Fruit fly (Drosophila melanogaster) whole organism, prepupa: ENCODE results near the gene CG42538.

Experiments used
- Blimp-1 ChIP-seq: fragments of 200-800 bp; sonication (Bioruptor generic); optimal IDR thresholded peaks from 3 replicates; lab custom pipeline; 2017; ENCODE audit warnings: missing biosample characterization, missing genetic modification characterization, mild to moderate bottlenecking, moderate library complexity, missing genetic modification reagents
- CG10631 ChIP-seq: fragments of 200-800 bp; sonication (Bioruptor generic); optimal IDR thresholded peaks from 2 replicates; lab custom pipeline; 2016; ENCODE audit warnings: missing biosample characterization, missing genetic modification characterization
- CG10669 ChIP-seq: fragments of 200-800 bp; sonication (Bioruptor generic); optimal IDR thresholded peaks from 3 replicates; lab custom pipeline; 2018; ENCODE audit warnings: missing biosample characterization, mild to moderate bottlenecking, missing genetic modification characterization, moderate library complexity
- CG11294 ChIP-seq: fragments of 200-800 bp; sonication (Bioruptor generic); IDR thresholded peaks from 2 replicates; pipeline ENCODE4 v1.3.6; 2022; ENCODE audit warnings: missing biosample characterization, missing genetic modification characterization
- CG11762 ChIP-seq: fragments of 200-800 bp; sonication (Bioruptor generic); optimal IDR thresholded peaks from 3 replicates; lab custom pipeline; 2016; ENCODE audit warnings: missing biosample characterization, missing genetic modification characterization; ENCODE audit not compliant: insufficient read depth
- CG11902 ChIP-seq: fragments of 200-800 bp; sonication (Bioruptor generic); optimal IDR thresholded peaks from 3 replicates; lab custom pipeline; 2016; ENCODE audit warnings: missing biosample characterization, missing genetic modification characterization
- CG16779 ChIP-seq: fragments of 200-800 bp; sonication (Bioruptor generic); optimal IDR thresholded peaks from 3 replicates; lab custom pipeline; 2017; ENCODE audit warnings: missing biosample characterization, mild to moderate bottlenecking, missing genetic modification characterization
- CG3032 ChIP-seq: fragments of 200-800 bp; optimal IDR thresholded peaks from 2 replicates; lab custom pipeline; 2019; ENCODE audit warnings: missing biosample characterization, mild to moderate bottlenecking, missing genetic modification characterization, moderate library complexity
- CG31627 ChIP-seq: fragments of 200-800 bp; sonication (Bioruptor generic); optimal IDR thresholded peaks from 3 replicates; lab custom pipeline; 2016; ENCODE audit warnings: missing biosample characterization, missing genetic modification characterization
- CG32006 ChIP-seq: fragments of 200-800 bp; sonication (Bioruptor generic); optimal IDR thresholded peaks from 3 replicates; lab custom pipeline; 2017; ENCODE audit warnings: missing biosample characterization, mild to moderate bottlenecking, missing genetic modification characterization
- CG34406 ChIP-seq: fragments of 200-800 bp; sonication (Bioruptor generic); optimal IDR thresholded peaks from 3 replicates; lab custom pipeline; 2016; ENCODE audit warnings: missing biosample characterization, missing genetic modification characterization
- CG4318 ChIP-seq: fragments of 200-800 bp; sonication (Bioruptor generic); optimal IDR thresholded peaks from 3 replicates; lab custom pipeline; 2017; ENCODE audit warnings: missing biosample characterization, mild to moderate bottlenecking, missing genetic modification characterization
- CG6163 ChIP-seq: fragments of 200-800 bp; sonication (Bioruptor generic); IDR thresholded peaks from 3 replicates; pipeline ENCODE4 v1.3.6; 2022; ENCODE audit warnings: missing biosample characterization, missing genetic modification characterization
- CG6276 ChIP-seq: fragments of 200-800 bp; sonication (Bioruptor generic); optimal IDR thresholded peaks from 2 replicates; lab custom pipeline; 2017; ENCODE audit warnings: missing biosample characterization, mild to moderate bottlenecking, missing genetic modification characterization
- CG6854 ChIP-seq: fragments of 200-800 bp; sonication (Bioruptor generic); optimal IDR thresholded peaks from 2 replicates; lab custom pipeline; 2017; ENCODE audit warnings: missing biosample characterization, mild to moderate bottlenecking, missing genetic modification characterization
- CG7368 ChIP-seq: fragments of 200-800 bp; sonication (Bioruptor generic); optimal IDR thresholded peaks from 3 replicates; lab custom pipeline; 2016; ENCODE audit warnings: missing biosample characterization, missing genetic modification characterization
- CG8119 ChIP-seq: fragments of 200-800 bp; sonication (Bioruptor generic); IDR thresholded peaks from 3 replicates; pipeline ENCODE4 v1.3.6; 2022; ENCODE audit warnings: missing biosample characterization, missing genetic modification characterization
- CG8319 ChIP-seq: fragments of 200-800 bp; sonication (Bioruptor generic); optimal IDR thresholded peaks from 3 replicates; lab custom pipeline; 2016; ENCODE audit warnings: missing biosample characterization, missing genetic modification characterization
- CG8632 ChIP-seq: fragments of 200-800 bp; sonication (Bioruptor generic); optimal IDR thresholded peaks from 3 replicates; lab custom pipeline; 2016; ENCODE audit warnings: missing biosample characterization, missing genetic modification characterization
- Eip75B ChIP-seq: fragments of 200-800 bp; sonication (Bioruptor generic); optimal IDR thresholded peaks from 3 replicates; lab custom pipeline; 2016; ENCODE audit warnings: missing biosample characterization, missing genetic modification characterization
- Eip78C ChIP-seq: fragments of 200-800 bp; sonication (Bioruptor generic); peaks from one replicate; lab custom pipeline; 2016; ENCODE audit warnings: missing biosample characterization, missing genetic modification characterization
- Eip93F ChIP-seq: fragments of 200-800 bp; sonication (Bioruptor generic); optimal IDR thresholded peaks from 2 replicates; lab custom pipeline; 2016; ENCODE audit warnings: missing biosample characterization, mild to moderate bottlenecking, missing genetic modification characterization
- Gug ChIP-seq: fragments of 200-800 bp; sonication (Bioruptor generic); IDR thresholded peaks from 2 replicates; pipeline ENCODE4 v1.3.6; 2022; ENCODE audit warnings: missing biosample characterization, missing genetic modification characterization
- Hr38 ChIP-seq: sonication (Bioruptor generic); optimal IDR thresholded peaks from 2 replicates; lab custom pipeline; 2016; ENCODE audit warnings: missing biosample characterization, missing genetic modification characterization
- Hr4 ChIP-seq: fragments of 200-800 bp; sonication (Bioruptor generic); optimal IDR thresholded peaks from 3 replicates; lab custom pipeline; 2016; ENCODE audit warnings: missing biosample characterization, missing genetic modification characterization
- Lpt ChIP-seq: fragments of 200-800 bp; sonication (Bioruptor generic); optimal IDR thresholded peaks from 3 replicates; lab custom pipeline; 2016; ENCODE audit warnings: missing biosample characterization, missing genetic modification characterization
- Met ChIP-seq: fragments of 200-800 bp; sonication (Bioruptor generic); optimal IDR thresholded peaks from 3 replicates; lab custom pipeline; 2016; ENCODE audit warnings: missing biosample characterization, missing genetic modification characterization
- OdsH ChIP-seq: fragments of 200-800 bp; sonication (Bioruptor generic); optimal IDR thresholded peaks from 3 replicates; lab custom pipeline; 2016; ENCODE audit warnings: missing biosample characterization, missing genetic modification characterization
- Smox ChIP-seq: fragments of 200-800 bp; sonication (Bioruptor generic); optimal IDR thresholded peaks from 3 replicates; lab custom pipeline; 2016; ENCODE audit warnings: missing biosample characterization, missing genetic modification characterization
- Sox102F ChIP-seq: fragments of 200-800 bp; sonication (Bioruptor generic); optimal IDR thresholded peaks from 2 replicates; lab custom pipeline; 2016; ENCODE audit warnings: missing biosample characterization, mild to moderate bottlenecking, missing genetic modification characterization
- Sox14 ChIP-seq: fragments of 200-800 bp; sonication (Bioruptor generic); optimal IDR thresholded peaks from 3 replicates; lab custom pipeline; 2016; ENCODE audit warnings: missing biosample characterization, missing genetic modification characterization
- Sox15 ChIP-seq: fragments of 200-800 bp; sonication (Bioruptor generic); optimal IDR thresholded peaks from 3 replicates; lab custom pipeline; 2016; ENCODE audit warnings: missing biosample characterization, missing genetic modification characterization
- achi ChIP-seq: fragments of 200-800 bp; sonication (Bioruptor generic); optimal IDR thresholded peaks from 3 replicates; lab custom pipeline; 2016; ENCODE audit warnings: missing biosample characterization, missing genetic modification characterization
- dac ChIP-seq: fragments of 200-800 bp; sonication (Bioruptor generic); optimal IDR thresholded peaks from 2 replicates; lab custom pipeline; 2017; ENCODE audit warnings: missing biosample characterization, mild to moderate bottlenecking, missing genetic modification characterization
- dsx ChIP-seq: fragments of 200-800 bp; optimal IDR thresholded peaks from 3 replicates; lab custom pipeline; 2019; ENCODE audit warnings: missing biosample characterization, mild to moderate bottlenecking, missing genetic modification characterization, moderate library complexity; ENCODE audit not compliant: poor library complexity, severe bottlenecking
- esn ChIP-seq: fragments of 200-800 bp; sonication (Bioruptor generic); optimal IDR thresholded peaks from 2 replicates; lab custom pipeline; 2016; ENCODE audit warnings: missing biosample characterization, mild to moderate bottlenecking, missing genetic modification characterization, moderate library complexity
- fd59A ChIP-seq: fragments of 200-800 bp; sonication (Bioruptor generic); optimal IDR thresholded peaks from 2 replicates; lab custom pipeline; 2017; ENCODE audit warnings: missing biosample characterization, mild to moderate bottlenecking, missing genetic modification characterization, missing genetic modification reagents
- fd85E ChIP-seq: fragments of 200-800 bp; sonication (Bioruptor generic); optimal IDR thresholded peaks from 3 replicates; lab custom pipeline; 2016; ENCODE audit warnings: missing biosample characterization, missing genetic modification characterization
- fkh ChIP-seq: fragments of 200-800 bp; sonication (Bioruptor generic); optimal IDR thresholded peaks from 3 replicates; lab custom pipeline; 2017; ENCODE audit warnings: missing biosample characterization, mild to moderate bottlenecking, missing genetic modification characterization, moderate library complexity
- lz ChIP-seq: fragments of 200-800 bp; sonication (Bioruptor generic); optimal IDR thresholded peaks from 3 replicates; lab custom pipeline; 2016; ENCODE audit warnings: missing biosample characterization, missing genetic modification characterization
- pdm3 ChIP-seq: fragments of 200-800 bp; sonication (Bioruptor generic); optimal IDR thresholded peaks from 3 replicates; lab custom pipeline; 2016; ENCODE audit warnings: missing biosample characterization, missing genetic modification characterization
- salr ChIP-seq, 2 experiments: fragments of 200-800 bp; sonication (Bioruptor generic); optimal IDR thresholded peaks; 3 replicates each; lab custom pipeline; 2016 to 2018; ENCODE audit warnings: missing biosample characterization in 2 of 2, missing genetic modification characterization in 2 of 2, mild to moderate bottlenecking in 1 of 2
- spab ChIP-seq: fragments of 200-800 bp; sonication (Bioruptor generic); optimal IDR thresholded peaks from 2 replicates; lab custom pipeline; 2017; ENCODE audit warnings: missing biosample characterization, mild to moderate bottlenecking, missing genetic modification characterization, missing genetic modification reagents
- svp ChIP-seq: fragments of 200-800 bp; sonication (Bioruptor generic); peaks from one replicate; lab custom pipeline; 2016; ENCODE audit warnings: missing biosample characterization, missing genetic modification characterization
- topi ChIP-seq: fragments of 200-800 bp; sonication (Bioruptor generic); optimal IDR thresholded peaks from 3 replicates; lab custom pipeline; 2016; ENCODE audit warnings: missing biosample characterization, missing genetic modification characterization
- vri ChIP-seq: fragments of 200-800 bp; sonication (Bioruptor generic); optimal IDR thresholded peaks from 3 replicates; lab custom pipeline; 2016; ENCODE audit warnings: missing biosample characterization, mild to moderate bottlenecking, missing genetic modification characterization

CG42538 gene

DNA sequence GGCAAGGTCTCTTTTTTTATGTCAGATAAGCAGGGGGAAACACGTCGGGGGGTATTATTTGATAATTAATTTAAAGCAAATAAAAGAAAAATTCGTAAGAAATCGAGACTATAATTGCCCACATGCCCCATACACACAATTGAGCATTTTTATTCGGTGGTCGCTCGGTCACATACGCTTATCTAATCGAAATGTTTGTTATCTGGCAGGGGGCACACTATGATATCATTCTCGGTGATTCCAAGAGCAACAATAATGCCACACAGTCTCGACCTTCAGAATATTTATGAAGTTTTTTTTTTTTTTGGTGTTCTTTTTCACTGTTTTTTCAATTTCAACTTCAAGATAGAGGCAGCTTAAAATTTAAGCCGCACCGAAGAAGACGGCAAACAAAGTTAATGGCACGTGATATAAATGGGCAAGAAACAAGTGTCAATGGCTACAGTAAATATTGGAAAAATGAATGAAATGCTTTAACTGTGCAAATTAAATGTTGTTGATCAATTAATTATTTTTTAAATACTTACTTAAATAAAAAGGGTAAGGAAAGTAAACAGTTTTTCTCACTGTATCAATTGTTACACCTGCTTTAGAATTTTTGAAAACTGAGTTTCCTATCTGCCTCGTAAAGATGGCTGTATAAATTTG is 34.8 kb upstream of the CG42538 start:
- TF ChIP-seq CG8319 (GFP tag; lab: Kevin White, UChicago) (no peak), CG3032 (no peak), Blimp-1 (GFP tag; lab: Kevin White, UChicago) (no peak), fd59A (GFP tag; lab: Kevin White, UChicago) (no peak), CG8632 (GFP tag; lab: Kevin White, UChicago) (peak; percentile 37), vri (peak; percentile 76), Hr4 (no peak), esn (GFP tag; lab: Kevin White, UChicago) (peak; percentile 38), CG31627 (no peak), Sox102F (GFP tag; lab: Kevin White, UChicago) (no peak), Sox14 (GFP tag; lab: Kevin White, UChicago) (no peak), svp (GFP tag; lab: Kevin White, UChicago) (no peak), dsx (GFP tag; lab: Kevin White, UChicago) (no peak), CG11294 (GFP tag; lab: Robert Waterston, UW) (no peak), spab (GFP tag; lab: Kevin White, UChicago) (no peak), CG11902 (GFP tag; lab: Kevin White, UChicago) (no peak), Met (GFP tag; lab: Kevin White, UChicago) (peak; percentile 32), CG16779 (tag; lab: Kevin White, UChicago) (no peak), CG6854 (no peak), fd85E (GFP tag; lab: Kevin White, UChicago) (no peak), CG6276 (no peak), dac (GFP tag; lab: Kevin White, UChicago) (no peak), topi (GFP tag; lab: Kevin White, UChicago) (no peak), Smox (GFP tag; lab: Kevin White, UChicago) (no peak), CG6163 (GFP tag; lab: Robert Waterston, UW) (no peak), achi (GFP tag; lab: Kevin White, UChicago) (no peak), CG10631 (GFP tag; lab: Kevin White, UChicago) (no peak), Sox15 (GFP tag; lab: Kevin White, UChicago) (no peak), Lpt (GFP tag; lab: Kevin White, UChicago) (no peak), OdsH (GFP tag; lab: Kevin White, UChicago) (no peak), lz (GFP tag; lab: Kevin White, UChicago) (no peak), pdm3 (no peak), Gug (GFP tag; lab: Robert Waterston, UW) (no peak), Eip78C (GFP tag; lab: Kevin White, UChicago) (peak; percentile 69), fkh (peak; percentile 79)
- TF ChIP-seq, all 60 proteins: peak for 6

DNA sequence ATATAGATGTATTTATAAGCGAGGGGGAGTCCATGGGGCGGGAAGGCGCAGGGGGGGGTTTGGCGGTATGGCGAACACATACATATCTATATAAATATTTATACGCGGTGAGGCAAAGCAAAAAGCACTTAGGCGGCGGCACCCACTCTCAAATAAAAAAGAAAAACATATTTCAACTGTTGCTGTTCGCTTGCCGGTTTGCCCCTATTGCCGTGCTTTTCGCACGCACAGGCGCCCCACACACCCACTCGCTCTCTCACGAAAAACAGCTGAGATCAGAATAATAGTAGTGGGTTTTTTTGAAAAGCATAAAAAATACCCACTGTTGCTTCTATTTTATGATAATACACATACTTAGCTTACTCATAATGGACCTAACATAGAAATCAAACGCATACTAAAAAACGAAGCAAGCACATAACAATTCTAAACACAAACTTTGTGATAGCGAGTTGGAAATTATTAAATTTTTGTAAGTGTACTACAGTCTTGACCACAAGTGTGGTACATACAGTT is 33.1 kb upstream of the CG42538 start:
- peak; percentile 50 for TF ChIP-seq CG31627
- TF ChIP-seq CG8632 (GFP tag; lab: Kevin White, UChicago): no peak
- no peak for TF ChIP-seq dsx (GFP tag; lab: Kevin White, UChicago)
- TF ChIP-seq CG6276: peak; percentile 88
- peak; percentile 80 for TF ChIP-seq pdm3
- peak; percentile 91 for TF ChIP-seq CG32006 (GFP tag; lab: Kevin White, UChicago)
- peak; percentile 74 for TF ChIP-seq svp (GFP tag; lab: Kevin White, UChicago)
- TF ChIP-seq CG3032: peak; percentile 9
- TF ChIP-seq esn (GFP tag; lab: Kevin White, UChicago): peak; percentile 48
- peak; percentile 32 for TF ChIP-seq lz (GFP tag; lab: Kevin White, UChicago)
- TF ChIP-seq Eip93F (GFP tag; lab: Kevin White, UChicago): no peak
- TF ChIP-seq Lpt (GFP tag; lab: Kevin White, UChicago): peak; percentile 76
- TF ChIP-seq CG7368 (GFP tag; lab: Kevin White, UChicago): no peak
- no peak for TF ChIP-seq CG10669
- TF ChIP-seq Eip78C (GFP tag; lab: Kevin White, UChicago): peak; percentile 78
- TF ChIP-seq CG10631 (GFP tag; lab: Kevin White, UChicago): peak; percentile 23
- peak in 1 of 2 experiments; percentile 60 for TF ChIP-seq salr (GFP tag; optimal IDR thresholded peaks at IDR 0.05; lab: Kevin White, UChicago)
- peak; percentile 16 for TF ChIP-seq topi (GFP tag; lab: Kevin White, UChicago)
- TF ChIP-seq spab (GFP tag; lab: Kevin White, UChicago): no peak
- peak; percentile 78 for TF ChIP-seq CG11294 (GFP tag; lab: Robert Waterston, UW)
- TF ChIP-seq CG4318 (GFP tag; lab: Kevin White, UChicago): peak; percentile 61
- TF ChIP-seq Smox (GFP tag; lab: Kevin White, UChicago): peak; percentile 45
- no peak for TF ChIP-seq Sox102F (GFP tag; lab: Kevin White, UChicago)
- peak; percentile 16 for TF ChIP-seq Hr38 (GFP tag; lab: Kevin White, UChicago)
- TF ChIP-seq dac (GFP tag; lab: Kevin White, UChicago): peak; percentile 61
- TF ChIP-seq fkh: peak; percentile 94
- no peak for TF ChIP-seq CG34406 (GFP tag; lab: Kevin White, UChicago)
- peak; percentile 91 for TF ChIP-seq CG8119
- TF ChIP-seq fd85E (GFP tag; lab: Kevin White, UChicago): no peak
- no peak for TF ChIP-seq Eip75B (GFP tag; lab: Kevin White, UChicago)
- no peak for TF ChIP-seq CG11762 (GFP tag; lab: Kevin White, UChicago)
